Fruit fly (Drosophila melanogaster): Measurements from ENCODE around the gene Rh2.

The Rh2 gene

dm6 chr3R:18902858-18903257, 3.6 kb downstream of the Rh2 start, which contains the start of gene CG34284:
Gene CG34284, minus strand, starts transcription at chr3R:18902933.
- no peak for TF ChIP-seq CG4496 (GFP tag; IDR thresholded peaks at IDR 0.05)
- no peak for TF ChIP-seq CG8159 (tag; optimal IDR thresholded peaks at IDR 0.05)
- no peak for TF ChIP-seq gl (tag; optimal IDR thresholded peaks at IDR 0.05)
- TF ChIP-seq Pif1A (GFP tag; optimal IDR thresholded peaks at IDR 0.05), result no peak
- no peak for TF ChIP-seq CG32121 (GFP tag; IDR thresholded peaks at IDR 0.05)
- no peak for TF ChIP-seq CG14655 (GFP tag; optimal IDR thresholded peaks at IDR 0.05)
- no peak for TF ChIP-seq CG34367 (tag; optimal IDR thresholded peaks at IDR 0.05)
- TF ChIP-seq Ets98B (GFP tag; IDR thresholded peaks at IDR 0.05), result no peak

- TF ChIP-seq CG32121 (GFP tag; IDR thresholded peaks at IDR 0.05) (no peak), CG4496 (GFP tag; IDR thresholded peaks at IDR 0.05) (no peak), gl (tag; optimal IDR thresholded peaks at IDR 0.05) (no peak), CG10348 (GFP tag; IDR thresholded peaks at IDR 0.05) (no peak), CG8301 (tag; optimal IDR thresholded peaks at IDR 0.05) (no peak), fd96Ca (GFP tag; IDR thresholded peaks at IDR 0.05) (no peak), Ets98B (GFP tag; IDR thresholded peaks at IDR 0.05) (no peak), CG9948 (tag; optimal IDR thresholded peaks at IDR 0.05) (no peak), CG15710 (tag; optimal IDR thresholded peaks at IDR 0.05) (no peak), Pif1A (GFP tag; optimal IDR thresholded peaks at IDR 0.05) (no peak), CG12605 (GFP tag; IDR thresholded peaks at IDR 0.05) (no peak), CG8159 (tag; optimal IDR thresholded peaks at IDR 0.05) (no peak), rn (GFP tag; IDR thresholded peaks at IDR 0.05) (no peak), Snoo (tag; optimal IDR thresholded peaks at IDR 0.05) (no peak)
These were observed 6.3 kb downstream of the Rh2 start, which contains the start of gene CG14292 for dm6 chr3R:18905555-18905920. Gene CG14292, minus strand, starts transcription at chr3R:18905655.

dm6 chr3R:18905921-18906878, 7.0 kb downstream of the Rh2 start, which contains the start of gene EndoA:
Gene EndoA, plus strand, starts transcription at chr3R:18906609.
- peak; percentile 48; the same call in 2 of the 3 replicates for TF ChIP-seq CG4496 (GFP tag; IDR thresholded peaks at IDR 0.05)
- TF ChIP-seq CG8301 (tag; optimal IDR thresholded peaks at IDR 0.05), result no peak
- peak; percentile 35 for TF ChIP-seq CG9948 (tag; optimal IDR thresholded peaks at IDR 0.05)
- TF ChIP-seq EcR (GFP tag; optimal IDR thresholded peaks at IDR 0.05), result no peak
- TF ChIP-seq CG32121 (GFP tag; IDR thresholded peaks at IDR 0.05), result peak; percentile 60; the same call in 1 of the 2 replicates
- TF ChIP-seq Ets98B (GFP tag; IDR thresholded peaks at IDR 0.05), result peak; percentile 40; the same call in 1 of the 2 replicates
- TF ChIP-seq CG14655 (GFP tag; optimal IDR thresholded peaks at IDR 0.05), result peak; percentile 59
- TF ChIP-seq CG8159 (tag; optimal IDR thresholded peaks at IDR 0.05), result peak; percentile 22

- TF ChIP-seq Pif1A (GFP tag; optimal IDR thresholded peaks at IDR 0.05) (no peak), CG10348 (GFP tag; IDR thresholded peaks at IDR 0.05) (no peak), Ets98B (GFP tag; IDR thresholded peaks at IDR 0.05) (no peak), CG9948 (tag; optimal IDR thresholded peaks at IDR 0.05) (no peak), CG15710 (tag; optimal IDR thresholded peaks at IDR 0.05) (no peak), D1 (tag; optimal IDR thresholded peaks at IDR 0.05) (no peak), Snoo (tag; optimal IDR thresholded peaks at IDR 0.05) (no peak), CG13204 (GFP tag; optimal IDR thresholded peaks at IDR 0.05) (no peak), CG8301 (tag; optimal IDR thresholded peaks at IDR 0.05) (no peak)
These were observed 11.1 kb downstream of the Rh2 start for dm6 chr3R:18910336-18910735.

dm6 chr3R:18910923-18911322, 11.7 kb downstream of the Rh2 start:
- TF ChIP-seq Pif1A (GFP tag; optimal IDR thresholded peaks at IDR 0.05) (no peak), D1 (tag; optimal IDR thresholded peaks at IDR 0.05) (no peak), CG17806 (tag; optimal IDR thresholded peaks at IDR 0.05) (peak; percentile 1), CG14655 (GFP tag; optimal IDR thresholded peaks at IDR 0.05) (peak; percentile 3)

dm6 chr3R:18912782-18913331, 13.6 kb downstream of the Rh2 start, which contains the start of gene Sgsh:
Gene Sgsh, minus strand, starts transcription at chr3R:18912922.
- TF ChIP-seq CG34367 (tag; optimal IDR thresholded peaks at IDR 0.05) (no peak), gl (tag; optimal IDR thresholded peaks at IDR 0.05) (no peak), EcR (GFP tag; optimal IDR thresholded peaks at IDR 0.05) (peak; percentile 40), CG14655 (GFP tag; optimal IDR thresholded peaks at IDR 0.05) (peak; percentile 18), CG13204 (GFP tag; optimal IDR thresholded peaks at IDR 0.05) (no peak), CG4496 (GFP tag; IDR thresholded peaks at IDR 0.05) (peak; percentile 41; the same call in 2 of the 3 replicates), Pif1A (GFP tag; optimal IDR thresholded peaks at IDR 0.05) (no peak), fd96Ca (GFP tag; IDR thresholded peaks at IDR 0.05) (no peak), D1 (tag; optimal IDR thresholded peaks at IDR 0.05) (no peak), CG15710 (tag; optimal IDR thresholded peaks at IDR 0.05) (no peak), CG17806 (tag; optimal IDR thresholded peaks at IDR 0.05) (no peak), Pif1B (GFP tag; optimal IDR thresholded peaks at IDR 0.05) (peak; percentile 13), CG12605 (GFP tag; IDR thresholded peaks at IDR 0.05) (no peak), CG8159 (tag; optimal IDR thresholded peaks at IDR 0.05) (peak; percentile 28)
